Fruit fly (Drosophila melanogaster) whole organism, embryonic: ENCODE measurements around the gene Arl8.
A peak's percentile ranks its signal among the peaks of the same experiment; 100 is the strongest.

Experiments
- CG10209 ChIP-seq: fragments of 200-800 bp; sonication (Bioruptor generic); optimal IDR thresholded peaks from 3 replicates; lab custom pipeline; 2017; ENCODE audit warnings: missing biosample characterization, mild to moderate bottlenecking, missing genetic modification characterization, missing genetic modification reagents
- CG15479 ChIP-seq: fragments of 200-800 bp; sonication (Bioruptor generic); optimal IDR thresholded peaks from 3 replicates; lab custom pipeline; 2019; ENCODE audit warnings: missing biosample characterization, mild to moderate bottlenecking, missing genetic modification characterization, moderate library complexity
- CG1602 ChIP-seq: fragments of 200-800 bp; sonication (Bioruptor generic); optimal IDR thresholded peaks from 3 replicates; lab custom pipeline; 2016; ENCODE audit warnings: missing biosample characterization, missing genetic modification characterization
- CG1647 ChIP-seq: fragments of 200-800 bp; sonication (Bioruptor generic); optimal IDR thresholded peaks from 3 replicates; lab custom pipeline; 2016; ENCODE audit warnings: missing biosample characterization, missing genetic modification characterization
- CG17385 ChIP-seq: fragments of 200-800 bp; sonication (Bioruptor generic); optimal IDR thresholded peaks from 3 replicates; lab custom pipeline; 2018; ENCODE audit warnings: missing biosample characterization, mild to moderate bottlenecking, missing genetic modification characterization
- CG1792 ChIP-seq: fragments of 200-800 bp; sonication (Bioruptor generic); optimal IDR thresholded peaks from 2 replicates; lab custom pipeline; 2016; ENCODE audit warnings: missing biosample characterization, missing genetic modification characterization
- CG2116 ChIP-seq: fragments of 200-800 bp; sonication (Bioruptor generic); optimal IDR thresholded peaks from 3 replicates; lab custom pipeline; 2018; ENCODE audit warnings: missing biosample characterization, mild to moderate bottlenecking, missing genetic modification characterization
- CG2120 ChIP-seq: fragments of 200-800 bp; sonication (Bioruptor generic); optimal IDR thresholded peaks from 3 replicates; lab custom pipeline; 2016; ENCODE audit warnings: missing biosample characterization, missing genetic modification characterization
- CG2889 ChIP-seq: fragments of 200-800 bp; sonication (Bioruptor generic); IDR thresholded peaks from 3 replicates; pipeline ENCODE4 v1.3.6; 2022; ENCODE audit warnings: missing biosample characterization, missing genetic modification characterization
- CG3163 ChIP-seq: fragments of 200-800 bp; sonication (Bioruptor generic); optimal IDR thresholded peaks from 3 replicates; lab custom pipeline; 2016; ENCODE audit warnings: missing biosample characterization, missing genetic modification characterization
- CG3281 ChIP-seq: fragments of 200-800 bp; sonication (Bioruptor generic); optimal IDR thresholded peaks from 3 replicates; lab custom pipeline; 2017; ENCODE audit warnings: missing biosample characterization, mild to moderate bottlenecking, missing genetic modification characterization
- CG42726 ChIP-seq: fragments of 200-800 bp; sonication (Bioruptor generic); IDR thresholded peaks from 2 replicates; pipeline ENCODE4 v1.3.6; 2022; ENCODE audit warnings: missing biosample characterization, missing genetic modification characterization; ENCODE audit not compliant: partially characterized antibody
- CG4360 ChIP-seq: fragments of 200-800 bp; sonication (Bioruptor generic); IDR thresholded peaks from 2 replicates; pipeline ENCODE4 v1.3.6; 2022; ENCODE audit warnings: missing biosample characterization, missing genetic modification characterization
- CG7372 ChIP-seq: fragments of 200-800 bp; sonication (Bioruptor generic); IDR thresholded peaks from 2 replicates; pipeline ENCODE4 v1.3.6; 2022; ENCODE audit warnings: missing biosample characterization, missing genetic modification characterization
- CG7928 ChIP-seq: fragments of 200-800 bp; sonication (Bioruptor generic); optimal IDR thresholded peaks from 2 replicates; lab custom pipeline; 2017; ENCODE audit warnings: missing biosample characterization, mild to moderate bottlenecking, missing genetic modification characterization
- CG8290 ChIP-seq, 3 experiments: fragments of 200-800 bp; sonication (Bioruptor generic); optimal IDR thresholded peaks; 2 replicates each; lab custom pipeline; 2016 to 2019; ENCODE audit warnings: missing biosample characterization in 3 of 3, missing genetic modification characterization in 3 of 3, mild to moderate bottlenecking in 2 of 3, moderate library complexity in 1 of 3
- CG8765 ChIP-seq: fragments of 200-800 bp; sonication (Bioruptor generic); IDR thresholded peaks from 2 replicates; pipeline ENCODE4 v1.3.6; 2022; ENCODE audit warnings: missing biosample characterization, missing genetic modification characterization
- CG9797 ChIP-seq: fragments of 200-800 bp; sonication (Bioruptor generic); optimal IDR thresholded peaks from 3 replicates; lab custom pipeline; 2018; ENCODE audit warnings: missing biosample characterization, mild to moderate bottlenecking, missing genetic modification characterization
- Dll ChIP-seq: fragments of 200-800 bp; sonication (Bioruptor generic); IDR thresholded peaks from 4 replicates; pipeline ENCODE4 v1.3.6; 2022; ENCODE audit warnings: missing biosample characterization, missing genetic modification characterization; ENCODE audit not compliant: partially characterized antibody
- Doc2 ChIP-seq: fragments of 200-800 bp; sonication (Bioruptor generic); IDR thresholded peaks from 2 replicates; pipeline ENCODE4 v1.3.6; 2022; ENCODE audit warnings: missing biosample characterization, missing genetic modification characterization
- Fer1 ChIP-seq: fragments of 200-800 bp; sonication (Bioruptor generic); optimal IDR thresholded peaks from 2 replicates; lab custom pipeline; 2017; ENCODE audit warnings: missing biosample characterization, mild to moderate bottlenecking, missing genetic modification characterization
- Fer3 ChIP-seq: fragments of 200-800 bp; sonication (Bioruptor generic); optimal IDR thresholded peaks from 2 replicates; lab custom pipeline; 2018; ENCODE audit warnings: missing biosample characterization, mild to moderate bottlenecking, missing genetic modification characterization, moderate library complexity
- Hand ChIP-seq: fragments of 200-800 bp; sonication (Bioruptor generic); optimal IDR thresholded peaks from 2 replicates; lab custom pipeline; 2017; ENCODE audit warnings: mild to moderate bottlenecking, missing biosample characterization, missing genetic modification reagents, missing genetic modification characterization
- HmgD ChIP-seq: fragments of 200-800 bp; sonication (Bioruptor generic); optimal IDR thresholded peaks from 3 replicates; lab custom pipeline; 2016; ENCODE audit warnings: missing biosample characterization, missing genetic modification characterization
- Mad ChIP-seq: fragments of 200-800 bp; sonication (Bioruptor generic); optimal IDR thresholded peaks from 2 replicates; lab custom pipeline; 2016; ENCODE audit warnings: missing biosample characterization, missing genetic modification characterization
- Mes4 ChIP-seq: fragments of 200-800 bp; sonication (Bioruptor generic); optimal IDR thresholded peaks from 2 replicates; lab custom pipeline; 2016; ENCODE audit warnings: missing biosample characterization, missing genetic modification characterization
- NK7.1 ChIP-seq: fragments of 200-800 bp; sonication (Bioruptor generic); optimal IDR thresholded peaks from 3 replicates; lab custom pipeline; 2016; ENCODE audit warnings: missing biosample characterization, missing genetic modification characterization
- Nf-YC ChIP-seq: fragments of 200-800 bp; optimal IDR thresholded peaks from 3 replicates; lab custom pipeline; 2019; ENCODE audit warnings: missing biosample characterization, mild to moderate bottlenecking, missing genetic modification characterization, moderate library complexity
- Oaz ChIP-seq: fragments of 200-800 bp; sonication (Bioruptor generic); IDR thresholded peaks from 2 replicates; pipeline ENCODE4 v1.3.6; 2022; ENCODE audit warnings: missing biosample characterization, missing genetic modification characterization
- Side ChIP-seq: fragments of 200-800 bp; sonication (Bioruptor generic); optimal IDR thresholded peaks from 2 replicates; lab custom pipeline; 2016; ENCODE audit warnings: missing biosample characterization, missing genetic modification characterization
- Sox102F ChIP-seq: fragments of 200-800 bp; sonication (Bioruptor generic); optimal IDR thresholded peaks from 2 replicates; lab custom pipeline; 2018; ENCODE audit warnings: missing biosample characterization, mild to moderate bottlenecking, missing genetic modification characterization, moderate library complexity
- corto ChIP-seq: fragments of 200-800 bp; sonication (Bioruptor generic); optimal IDR thresholded peaks from 2 replicates; lab custom pipeline; 2016; ENCODE audit warnings: missing biosample characterization, mild to moderate bottlenecking, missing genetic modification characterization, moderate library complexity
- danr ChIP-seq: fragments of 200-800 bp; sonication (Bioruptor generic); IDR thresholded peaks from 2 replicates; pipeline ENCODE4 v1.3.6; 2022; ENCODE audit warnings: missing biosample characterization, missing genetic modification characterization
- dm ChIP-seq: fragments of 200-800 bp; sonication (Bioruptor generic); optimal IDR thresholded peaks from 3 replicates; lab custom pipeline; 2016; ENCODE audit warnings: missing biosample characterization, missing genetic modification characterization
- fd3F ChIP-seq: fragments of 200-800 bp; sonication (Bioruptor generic); optimal IDR thresholded peaks from 2 replicates; lab custom pipeline; 2018; ENCODE audit warnings: missing biosample characterization, mild to moderate bottlenecking, missing genetic modification characterization, moderate library complexity
- grn ChIP-seq: fragments of 200-800 bp; sonication (Bioruptor generic); optimal IDR thresholded peaks from 3 replicates; lab custom pipeline; 2017; ENCODE audit warnings: missing biosample characterization, missing genetic modification characterization
- insv ChIP-seq, 2 experiments: fragments of 200-800 bp; sonication (Bioruptor generic); optimal IDR thresholded peaks; 3 replicates each; lab custom pipeline; 2016 to 2018; ENCODE audit warnings: missing biosample characterization in 2 of 2, missing genetic modification characterization in 2 of 2
- jing ChIP-seq: fragments of 200-800 bp; sonication (Bioruptor generic); optimal IDR thresholded peaks from 2 replicates; lab custom pipeline; 2018; ENCODE audit warnings: missing biosample characterization, mild to moderate bottlenecking, missing genetic modification characterization
- kay ChIP-seq: fragments of 200-800 bp; sonication (Bioruptor generic); optimal IDR thresholded peaks from 2 replicates; lab custom pipeline; 2016; ENCODE audit warnings: missing biosample characterization, missing genetic modification characterization
- lilli ChIP-seq: fragments of 200-800 bp; sonication (Bioruptor generic); optimal IDR thresholded peaks from 3 replicates; lab custom pipeline; 2016; ENCODE audit warnings: missing biosample characterization, missing genetic modification characterization
- pan ChIP-seq, 4 experiments: fragments of >200 bp in 3 of 4; fragments of 200-800 bp in 1 of 4; sonication (Bioruptor generic) in 1 of 4; optimal IDR thresholded peaks in 3 of 4; IDR thresholded peaks in 1 of 4; 2 replicates each; pipeline versions ENCODE4 v1.3.6 to Lab custom; 2017 to 2022; ENCODE audit warnings: missing biosample characterization in 2 of 4, missing genetic modification characterization in 2 of 4, mixed read lengths in 1 of 4
- pita ChIP-seq: fragments of 200-800 bp; sonication (Bioruptor generic); optimal IDR thresholded peaks from 2 replicates; lab custom pipeline; 2017; ENCODE audit warnings: missing biosample characterization, mild to moderate bottlenecking, missing genetic modification characterization
- pros ChIP-seq: fragments of 200-800 bp; sonication (Bioruptor generic); optimal IDR thresholded peaks from 3 replicates; lab custom pipeline; 2019; ENCODE audit warnings: missing biosample characterization, mild to moderate bottlenecking, missing genetic modification characterization, moderate library complexity
- repo ChIP-seq: fragments of 200-800 bp; sonication (Bioruptor generic); optimal IDR thresholded peaks from 2 replicates; lab custom pipeline; 2016; ENCODE audit warnings: missing biosample characterization, missing genetic modification characterization
- schlank ChIP-seq: fragments of 200-800 bp; sonication (Bioruptor generic); optimal IDR thresholded peaks from 2 replicates; lab custom pipeline; 2018; ENCODE audit warnings: missing biosample characterization, mild to moderate bottlenecking, missing genetic modification characterization
- slp2 ChIP-seq: fragments of 200-800 bp; sonication (Bioruptor generic); optimal IDR thresholded peaks from 2 replicates; lab custom pipeline; 2016; ENCODE audit warnings: missing biosample characterization, missing genetic modification characterization
- tio ChIP-seq: fragments of 200-800 bp; sonication (Bioruptor generic); optimal IDR thresholded peaks from 2 replicates; lab custom pipeline; 2017; ENCODE audit warnings: missing biosample characterization, missing genetic modification characterization, inconsistent platforms
- z ChIP-seq: fragments of 200-800 bp; sonication (Bioruptor generic); IDR thresholded peaks from 3 replicates; pipeline ENCODE4 v1.3.6; 2022; ENCODE audit warnings: missing biosample characterization, missing genetic modification characterization

The Arl8 gene

dm6 chr3R:8119457-8120337 is 6.7 kb upstream of the Arl8 start (continued):
- TF ChIP-seq Hand (peak; percentile 45), CG3163 (GFP tag; lab: Kevin White, UChicago) (no peak), Fer1 (GFP tag; lab: Kevin White, UChicago) (peak; percentile 69), CG2889 (GFP tag; lab: Robert Waterston, UW) (no peak), corto (peak; percentile 81), kay (GFP tag; lab: Kevin White, UChicago) (peak; percentile 98), CG42726 (GFP tag; lab: Robert Waterston, UW) (no peak), CG1792 (no peak), Nf-YC (tag; lab: Kevin White, UChicago) (peak; percentile 29), Mes4 (GFP tag; lab: Kevin White, UChicago) (no peak), Oaz (GFP tag; lab: Robert Waterston, UW) (no peak), CG9797 (no peak), tio (GFP tag; lab: Kevin White, UChicago) (no peak), dm (GFP tag; lab: Kevin White, UChicago) (peak; percentile 20), lilli (GFP tag; lab: Kevin White, UChicago) (peak; percentile 12), CG10209 (peak; percentile 74), HmgD (GFP tag; lab: Kevin White, UChicago) (no peak), CG1647 (no peak), insv (GFP tag; optimal IDR thresholded peaks at IDR 0.05; lab: Kevin White, UChicago) (peak in 1 of 2 experiments; percentile 24), CG2120 (GFP tag; lab: Kevin White, UChicago) (peak; percentile 57), Side (GFP tag; lab: Kevin White, UChicago) (no peak), pita (no peak), CG15479 (GFP tag; lab: Kevin White, UChicago) (peak; percentile 51), pros (GFP tag; lab: Kevin White, UChicago) (no peak), CG3281 (GFP tag; lab: Kevin White, UChicago) (peak; percentile 77), Doc2 (no peak), slp2 (GFP tag; lab: Kevin White, UChicago) (no peak), Fer3 (tag; lab: Kevin White, UChicago) (peak; percentile 84), CG17385 (peak; percentile 64), CG2116 (GFP tag; lab: Kevin White, UChicago) (no peak), CG8765 (GFP tag; lab: Robert Waterston, UW) (peak; percentile 25; the same call in 1 of the 2 replicates), jing (GFP tag; lab: Kevin White, UChicago) (no peak), grn (GFP tag; lab: Kevin White, UChicago) (peak; percentile 59), Sox102F (GFP tag; lab: Kevin White, UChicago) (peak; percentile 78), pan (optimal IDR thresholded peaks at IDR 0.05; lab: Kevin White, UChicago) (no peak), pan (GFP tag; optimal IDR thresholded peaks at IDR 0.05 in 1 of 2, IDR thresholded peaks at IDR 0.05 in 1 of 2) (peak in 1 of 2 experiments; percentile 75), fd3F (GFP tag; lab: Kevin White, UChicago) (peak; percentile 75), CG8290 (GFP tag; optimal IDR thresholded peaks at IDR 0.05; lab: Kevin White, UChicago) (no peak), CG8290 (tag; optimal IDR thresholded peaks at IDR 0.05; lab: Kevin White, UChicago) (peak in 1 of 2 experiments; percentile 87), schlank (tag; lab: Kevin White, UChicago) (peak; percentile 25), CG7928 (GFP tag; lab: Kevin White, UChicago) (peak; percentile 36), repo (GFP tag; lab: Kevin White, UChicago) (no peak), CG7372 (0 out of 2 replicates have a peak, but pooled peaks have one; percentile 17), Dll (no peak), NK7.1 (GFP tag; lab: Kevin White, UChicago) (no peak), z (peak; percentile 79; the same call in 2 of the 3 replicates), Mad (GFP tag; lab: Kevin White, UChicago) (no peak), danr (peak; percentile 39; the same call in 1 of the 2 replicates), CG4360 (peak; percentile 88), CG1602 (GFP tag; lab: Kevin White, UChicago) (peak; percentile 15)
